Fruit fly (Drosophila melanogaster): ENCODE data around the gene trn.
A peak's percentile ranks its signal among the peaks of the same experiment; 100 is the strongest.

The trn gene

DNA sequence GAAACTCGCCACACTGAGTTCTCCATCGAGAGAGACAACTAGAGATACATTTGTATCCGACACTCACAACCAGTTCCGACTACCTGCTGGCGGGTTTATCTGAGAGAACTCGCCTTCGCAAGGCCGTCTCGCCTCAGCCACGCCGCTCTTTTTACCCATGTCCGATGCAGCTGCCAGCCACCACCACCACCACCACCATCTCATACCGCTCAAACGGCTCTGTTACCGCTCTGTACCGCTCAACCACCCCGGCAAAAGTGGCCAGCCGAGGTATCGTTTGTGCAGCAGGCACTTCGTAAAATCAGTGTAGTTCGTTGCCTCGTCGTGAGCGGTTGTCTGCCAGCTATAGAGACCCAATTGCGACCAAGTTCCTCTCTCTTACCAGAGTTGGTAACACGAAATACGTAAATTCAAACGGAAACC, at the start of gene trn (continued):
- TF ChIP-seq CG4617 (GFP tag; optimal IDR thresholded peaks at IDR 0.05; ENCODE audit: borderline replicate concordance) (no peak), CG14050 (GFP tag; IDR thresholded peaks at IDR 0.05) (0 out of 3 replicates have a peak, but pooled peaks have one; percentile 15), CG14710 (tag; optimal IDR thresholded peaks at IDR 0.05) (no peak), nom (GFP tag; optimal IDR thresholded peaks at IDR 0.05) (peak; percentile 3), Dbx (GFP tag; IDR thresholded peaks at IDR 0.05) (peak; percentile 52; the same call in 1 of the 3 replicates), CG30431 (GFP tag; optimal IDR thresholded peaks at IDR 0.05) (no peak), CG11398 (GFP tag; optimal IDR thresholded peaks at IDR 0.05) (peak; percentile 51), bab2 (GFP tag; optimal IDR thresholded peaks at IDR 0.05) (no peak), abd-A (tag; optimal IDR thresholded peaks at IDR 0.05) (peak; percentile 84), Blimp-1 (GFP tag; optimal IDR thresholded peaks at IDR 0.05) (no peak), salm (tag; optimal IDR thresholded peaks at IDR 0.05) (peak; percentile 4), eve (GFP tag; optimal IDR thresholded peaks at IDR 0.05) (no peak), Dad (GFP tag; optimal IDR thresholded peaks at IDR 0.05) (peak; percentile 5), nerfin-2 (GFP tag; IDR thresholded peaks at IDR 0.05; ENCODE audit: partially characterized antibody) (no peak), CG16813 (GFP tag; IDR thresholded peaks at IDR 0.05; ENCODE audit: partially characterized antibody) (peak; percentile 31; the same call in 1 of the 3 replicates), ara (GFP tag; IDR thresholded peaks at IDR 0.05) (peak; percentile 44; the same call in 1 of the 2 replicates), Elba2 (GFP tag; optimal IDR thresholded peaks at IDR 0.05) (peak; percentile 17), CoRest (tag; optimal IDR thresholded peaks at IDR 0.05) (no peak), sug (tag; optimal IDR thresholded peaks at IDR 0.05) (peak; percentile 38), NC2β (GFP tag; optimal IDR thresholded peaks at IDR 0.05) (peak; percentile 14), CG10979 (tag; optimal IDR thresholded peaks at IDR 0.05) (peak; percentile 15), Tbp (GFP tag; optimal IDR thresholded peaks at IDR 0.05) (no peak), pho (GFP tag; optimal IDR thresholded peaks at IDR 0.05) (no peak), CG17359 (tag; optimal IDR thresholded peaks at IDR 0.05) (peak; percentile 42), onecut (GFP tag; IDR thresholded peaks at IDR 0.05) (no peak), Myb (GFP tag; optimal IDR thresholded peaks at IDR 0.05) (no peak), ems (GFP tag; optimal IDR thresholded peaks at IDR 0.05) (no peak), CG1603 (tag; optimal IDR thresholded peaks at IDR 0.05) (peak; percentile 17), B-H1 (GFP tag; IDR thresholded peaks at IDR 0.05) (no peak; the same call in 2 of the 3 replicates), lola (GFP tag; optimal IDR thresholded peaks at IDR 0.05) (no peak), bowl (GFP tag; IDR thresholded peaks at IDR 0.05) (0 out of 2 replicates have a peak, but pooled peaks have one; percentile 60), Chrac-16 (GFP tag; optimal IDR thresholded peaks at IDR 0.05) (no peak), CG6765 (GFP tag; optimal IDR thresholded peaks at IDR 0.05) (no peak), crc (GFP tag; optimal IDR thresholded peaks at IDR 0.05) (no peak), Oli (tag; optimal IDR thresholded peaks at IDR 0.05) (no peak), Neu2 (GFP tag; optimal IDR thresholded peaks at IDR 0.05; ENCODE audit: borderline replicate concordance) (no peak), CG17829 (tag; optimal IDR thresholded peaks at IDR 0.05) (peak; percentile 60), gfzf (GFP tag; optimal IDR thresholded peaks at IDR 0.05) (no peak), nerfin-1 (tag; optimal IDR thresholded peaks at IDR 0.05) (peak; percentile 39), bcd (GFP tag; optimal IDR thresholded peaks at IDR 0.05) (no peak), zfh1 (GFP tag; IDR thresholded peaks at IDR 0.05) (peak; percentile 58), CTCF (GFP tag; optimal IDR thresholded peaks at IDR 0.05) (peak; percentile 68), HLH3B (GFP tag; IDR thresholded peaks at IDR 0.05) (peak; percentile 42; the same call in 1 of the 2 replicates), Poxn (GFP tag; IDR thresholded peaks at IDR 0.05) (no peak), CG9876 (GFP tag; optimal IDR thresholded peaks at IDR 0.05) (no peak), ato (GFP tag; IDR thresholded peaks at IDR 0.05; ENCODE audit: partially characterized antibody) (no peak; the same call in 1 of the 2 replicates), CG14441 (GFP tag; IDR thresholded peaks at IDR 0.05) (peak; percentile 14; the same call in 1 of the 2 replicates), Lim3 (GFP tag; IDR thresholded peaks at IDR 0.05) (no peak), odd (GFP tag; optimal IDR thresholded peaks at IDR 0.05) (peak; percentile 41), tup (GFP tag; optimal IDR thresholded peaks at IDR 0.05) (no peak), toy (GFP tag; IDR thresholded peaks at IDR 0.05) (no peak)
